Worm (Caenorhabditis elegans) whole organism, L2 larva: Measurements from ENCODE around the gene nspg-6.

Source experiments
- C34F6.9 ChIP-seq: fragments of 150-350 bp; optimal IDR thresholded peaks from 2 replicates; lab custom pipeline; 2014; ENCODE audit warnings: missing biosample characterization, missing genetic modification characterization
- F13H6.1 ChIP-seq: sonication (generic microtip); optimal IDR thresholded peaks from 2 replicates; lab custom pipeline; 2016; ENCODE audit warnings: missing genetic modification characterization, missing compliant biosample characterization
- ZK546.5 ChIP-seq: sonication (generic microtip); optimal IDR thresholded peaks from 2 replicates; lab custom pipeline; 2017; ENCODE audit warnings: missing biosample characterization, missing genetic modification characterization
- aly-2 ChIP-seq: fragments of 150-350 bp; optimal IDR thresholded peaks from 2 replicates; lab custom pipeline; 2014; ENCODE audit warnings: missing biosample characterization, missing genetic modification characterization
- blmp-1 ChIP-seq: sonication (generic microtip); optimal IDR thresholded peaks from 2 replicates; lab custom pipeline; 2017; ENCODE audit warnings: missing genetic modification characterization, mild to moderate bottlenecking, missing compliant biosample characterization, antibody characterized with exemption, moderate library complexity; ENCODE audit not compliant: insufficient read depth
- ceh-82 ChIP-seq: fragments of 150-350 bp; optimal IDR thresholded peaks from 2 replicates; lab custom pipeline; 2014; ENCODE audit warnings: missing biosample characterization, missing genetic modification characterization
- crh-2 ChIP-seq: sonication (generic microtip); optimal IDR thresholded peaks from 2 replicates; lab custom pipeline; 2017; ENCODE audit warnings: missing biosample characterization, missing genetic modification characterization
- dmd-4 ChIP-seq: sonication (generic microtip); optimal IDR thresholded peaks from 2 replicates; lab custom pipeline; 2017; ENCODE audit warnings: missing biosample characterization, missing genetic modification characterization
- egl-27 ChIP-seq: sonication (generic microtip); optimal IDR thresholded peaks from 3 replicates; lab custom pipeline; 2017; ENCODE audit warnings: missing biosample characterization, missing genetic modification reagents, missing genetic modification characterization
- elt-1 ChIP-seq: fragments of 150-350 bp; optimal IDR thresholded peaks from 2 replicates; lab custom pipeline; 2014; ENCODE audit warnings: missing biosample characterization, missing genetic modification characterization
- elt-3 ChIP-seq: sonication (generic microtip); optimal IDR thresholded peaks from 2 replicates; lab custom pipeline; 2017; ENCODE audit warnings: missing biosample characterization, missing genetic modification characterization
- fos-1 ChIP-seq: fragments of 150-350 bp; optimal IDR thresholded peaks from 2 replicates; lab custom pipeline; 2014; ENCODE audit warnings: missing biosample characterization, missing genetic modification characterization
- gmeb-1 ChIP-seq: fragments of 150-350 bp; optimal IDR thresholded peaks from 2 replicates; lab custom pipeline; 2014; ENCODE audit warnings: missing biosample characterization, missing genetic modification characterization
- lin-39 ChIP-seq: fragments of 150-350 bp; optimal IDR thresholded peaks from 2 replicates; lab custom pipeline; 2014; ENCODE audit warnings: missing biosample characterization, missing genetic modification reagents, missing genetic modification characterization
- lsy-2 ChIP-seq, 2 experiments: fragments of 150-350 bp in 1 of 2; sonication (generic microtip) in 1 of 2; optimal IDR thresholded peaks; 2 replicates each; lab custom pipeline; 2014 to 2017; ENCODE audit warnings: missing biosample characterization in 2 of 2, missing genetic modification characterization in 2 of 2
- mab-5 ChIP-seq: fragments of 150-350 bp; optimal IDR thresholded peaks from 2 replicates; lab custom pipeline; 2014; ENCODE audit warnings: missing biosample characterization, missing genetic modification characterization
- mbf-1 ChIP-seq: sonication (generic microtip); optimal IDR thresholded peaks from 2 replicates; lab custom pipeline; 2017; ENCODE audit warnings: missing biosample characterization, missing genetic modification characterization
- mdl-1 ChIP-seq, 2 experiments: fragments of 150-350 bp in 1 of 2; sonication (generic microtip) in 1 of 2; optimal IDR thresholded peaks; 2 replicates each; lab custom pipeline; 2017; ENCODE audit warnings: missing biosample characterization in 2 of 2, missing genetic modification characterization in 2 of 2
- nhr-10 ChIP-seq: sonication (generic microtip); optimal IDR thresholded peaks from 2 replicates; lab custom pipeline; 2017; ENCODE audit warnings: missing biosample characterization, missing genetic modification characterization
- nhr-11 ChIP-seq: fragments of 150-350 bp; optimal IDR thresholded peaks from 2 replicates; lab custom pipeline; 2014; ENCODE audit warnings: missing biosample characterization, missing genetic modification characterization
- nhr-129 ChIP-seq: fragments of 150-350 bp; optimal IDR thresholded peaks from 2 replicates; lab custom pipeline; 2014; ENCODE audit warnings: missing biosample characterization, missing genetic modification characterization
- nhr-23 ChIP-seq: fragments of 150-350 bp; optimal IDR thresholded peaks from 2 replicates; lab custom pipeline; 2014; ENCODE audit warnings: missing biosample characterization, missing genetic modification reagents, missing genetic modification characterization
- nhr-237 ChIP-seq: fragments of 150-350 bp; optimal IDR thresholded peaks from 2 replicates; lab custom pipeline; 2014; ENCODE audit warnings: missing biosample characterization, missing genetic modification characterization
- nhr-25 ChIP-seq: fragments of 150-350 bp; sonication (generic microtip); optimal IDR thresholded peaks from 3 replicates; lab custom pipeline; 2014; ENCODE audit warnings: missing biosample characterization, missing genetic modification characterization
- nhr-6 ChIP-seq: fragments of 150-350 bp; optimal IDR thresholded peaks from 2 replicates; lab custom pipeline; 2014; ENCODE audit warnings: missing biosample characterization, missing genetic modification characterization
- nhr-77 ChIP-seq: fragments of 150-350 bp; optimal IDR thresholded peaks from 2 replicates; lab custom pipeline; 2014; ENCODE audit warnings: missing biosample characterization, missing genetic modification characterization
- peb-1 ChIP-seq: fragments of 150-350 bp; optimal IDR thresholded peaks from 2 replicates; lab custom pipeline; 2014; ENCODE audit warnings: missing biosample characterization, missing genetic modification characterization
- sem-4 ChIP-seq: fragments of 150-350 bp; optimal IDR thresholded peaks from 2 replicates; lab custom pipeline; 2014; ENCODE audit warnings: missing biosample characterization, missing genetic modification reagents, missing genetic modification characterization
- skn-1 ChIP-seq: sonication (generic microtip); optimal IDR thresholded peaks from 2 replicates; lab custom pipeline; 2017; ENCODE audit warnings: missing biosample characterization, missing genetic modification characterization
- sma-3 ChIP-seq: sonication (generic microtip); optimal IDR thresholded peaks from 2 replicates; lab custom pipeline; 2016; ENCODE audit warnings: missing genetic modification reagents, missing genetic modification characterization, missing compliant biosample characterization
- sma-9 ChIP-seq, 2 experiments: fragments of 150-350 bp in 1 of 2; sonication (generic microtip) in 1 of 2; optimal IDR thresholded peaks; 2 replicates each; lab custom pipeline; 2014 to 2016; ENCODE audit warnings: missing genetic modification characterization in 2 of 2, mild to moderate bottlenecking in 1 of 2, missing biosample characterization in 1 of 2, missing compliant biosample characterization in 1 of 2, missing genetic modification reagents in 1 of 2, moderate library complexity in 1 of 2
- snpc-4 ChIP-seq: fragments of 150-350 bp; optimal IDR thresholded peaks from 2 replicates; lab custom pipeline; 2014; ENCODE audit warnings: missing biosample characterization, missing genetic modification characterization
- unc-39 ChIP-seq: fragments of 150-350 bp; optimal IDR thresholded peaks from 2 replicates; lab custom pipeline; 2014; ENCODE audit warnings: missing biosample characterization, missing genetic modification characterization
- unc-55 ChIP-seq: fragments of 150-350 bp; sonication (generic microtip); optimal IDR thresholded peaks from 3 replicates; lab custom pipeline; 2014; ENCODE audit warnings: missing biosample characterization, missing genetic modification reagents, missing genetic modification characterization
- unc-62 ChIP-seq: fragments of 150-350 bp; optimal IDR thresholded peaks from 2 replicates; lab custom pipeline; 2014; ENCODE audit warnings: missing biosample characterization, missing genetic modification reagents, missing genetic modification characterization
- ztf-1 ChIP-seq: fragments of 200-800 bp; sonication (Bioruptor generic); conservative IDR thresholded peaks from 2 replicates; pipeline ENCODE4 v1.3.6; 2022; ENCODE audit warnings: missing genetic modification characterization, missing compliant biosample characterization
- ztf-4 ChIP-seq: fragments of 150-350 bp; optimal IDR thresholded peaks from 2 replicates; lab custom pipeline; 2014; ENCODE audit warnings: missing biosample characterization, missing genetic modification characterization

Gene nspg-6

DNA sequence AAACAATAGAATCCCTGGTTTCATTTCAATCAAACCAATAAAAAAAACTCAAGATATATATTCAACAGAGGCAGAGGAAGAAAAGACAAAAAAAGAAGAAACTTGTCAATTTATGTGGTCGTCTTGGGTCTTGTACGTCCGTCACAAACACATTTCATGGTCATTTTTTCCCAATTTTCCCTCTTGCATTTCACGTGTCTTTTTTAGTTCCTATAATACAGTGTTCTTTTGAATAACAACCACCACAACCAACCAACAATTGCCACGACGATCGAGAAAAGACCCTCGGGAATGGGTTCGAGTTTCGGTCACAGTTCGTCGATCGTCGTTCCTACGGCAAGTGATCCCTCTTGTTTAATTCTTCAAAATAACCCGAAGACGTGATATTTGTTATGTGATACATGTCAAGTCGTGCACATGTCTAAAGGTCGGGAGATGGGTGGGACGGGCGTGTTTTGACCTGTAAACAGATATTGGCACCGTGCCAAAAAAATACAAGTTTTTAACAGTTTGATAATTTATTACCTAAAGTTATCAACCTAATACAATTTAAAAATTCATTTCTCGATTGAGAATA is 18.6 kb downstream of the nspg-6 start:
- TF ChIP-seq crh-2 (peak; percentile 56), fos-1 (tag; lab: Kevin White, UChicago) (no peak), nhr-237 (tag; lab: Kevin White, UChicago) (no peak), nhr-25 (tag; lab: Kevin White, UChicago) (peak; percentile 69), lsy-2 (tag; optimal IDR thresholded peaks at IDR 0.05; lab: Kevin White, UChicago) (peak in 1 of 2 experiments; percentile 13), ceh-82 (tag; lab: Kevin White, UChicago) (no peak), peb-1 (no peak), dmd-4 (tag; lab: Kevin White, UChicago) (no peak), sem-4 (tag; lab: Kevin White, UChicago) (peak; percentile 52), blmp-1 (tag; lab: Kevin White, UChicago) (peak; percentile 7)

DNA sequence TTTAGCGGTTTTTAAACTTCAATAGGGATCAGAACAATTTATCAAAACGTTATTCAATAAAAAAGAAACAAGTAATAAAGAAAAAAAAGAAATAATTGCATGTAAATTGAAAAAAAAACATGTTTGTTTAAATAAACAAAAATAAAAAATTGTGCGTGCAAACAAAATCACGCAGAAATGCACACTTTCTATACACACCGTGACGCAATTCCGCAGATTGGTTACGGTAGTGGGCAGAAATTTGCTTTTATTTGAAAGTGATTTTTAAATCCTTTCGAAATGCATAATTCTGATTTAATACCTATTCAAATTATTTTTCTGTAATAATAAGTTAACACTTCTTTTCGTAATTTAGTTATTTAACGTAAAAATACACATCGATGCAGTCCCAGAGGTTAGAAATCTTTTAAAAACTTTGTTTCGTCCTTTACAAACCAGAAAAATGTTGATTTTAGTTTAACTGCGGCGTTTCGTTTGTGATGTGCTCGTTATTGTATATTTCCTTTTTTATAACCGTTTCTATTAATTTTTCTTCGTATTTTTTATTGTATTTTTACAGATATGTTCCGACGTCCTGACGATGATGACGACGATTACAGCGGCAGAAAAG is 21.6 kb downstream of the nspg-6 start, which contains the start of gene cwf-19L2:
cwf-19L2 (plus strand) TSS at position 560 of the 610 bp plus-strand sequence.
- peak in 1 of 2 experiments; percentile 80 for TF ChIP-seq lsy-2 (tag; optimal IDR thresholded peaks at IDR 0.05; lab: Kevin White, UChicago)
- no peak for TF ChIP-seq peb-1
- TF ChIP-seq gmeb-1: no peak
- TF ChIP-seq crh-2: no peak
- TF ChIP-seq blmp-1 (tag; lab: Kevin White, UChicago): no peak
- TF ChIP-seq snpc-4 (tag; lab: Kevin White, UChicago): no peak

DNA sequence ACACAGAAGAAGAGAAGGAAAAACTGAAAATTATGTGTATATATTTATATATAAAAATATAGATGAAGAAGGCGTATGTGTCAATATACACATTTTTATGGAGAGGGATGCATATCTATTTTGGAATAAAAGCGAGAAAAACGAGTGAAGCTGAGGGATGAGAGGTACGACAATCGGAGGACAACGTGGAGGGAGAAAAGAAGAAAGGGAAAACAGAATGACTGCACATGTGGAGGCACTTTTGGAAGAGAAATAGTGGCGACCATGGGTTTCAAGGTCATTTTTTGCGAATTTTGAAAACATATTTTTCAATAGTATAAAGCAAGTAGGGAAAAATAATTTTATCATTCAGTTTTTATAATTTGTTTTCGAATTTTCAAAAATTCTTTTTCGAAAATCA is 22.2 kb downstream of the nspg-6 start:
- TF ChIP-seq nhr-10 (no peak), nhr-25 (tag; lab: Kevin White, UChicago) (peak; percentile 33), mbf-1 (tag; lab: Kevin White, UChicago) (no peak), lin-39 (no peak), nhr-77 (tag; lab: Kevin White, UChicago) (no peak), fos-1 (tag; lab: Kevin White, UChicago) (peak; percentile 35), unc-39 (tag; lab: Kevin White, UChicago) (no peak), unc-55 (GFP tag; lab: Kevin White, UChicago) (peak; percentile 4), lsy-2 (tag; optimal IDR thresholded peaks at IDR 0.05; lab: Kevin White, UChicago) (no peak), nhr-129 (tag; lab: Kevin White, UChicago) (peak; percentile 35), ceh-82 (tag; lab: Kevin White, UChicago) (no peak), F13H6.1 (tag; lab: Kevin White, UChicago) (no peak), mdl-1 (tag; optimal IDR thresholded peaks at IDR 0.05; lab: Kevin White, UChicago) (peak in 1 of 2 experiments; percentile 18), blmp-1 (tag; lab: Kevin White, UChicago) (peak; percentile 88), sma-9 (GFP tag; optimal IDR thresholded peaks at IDR 0.05; lab: Kevin White, UChicago) (no peak), sma-9 (tag; optimal IDR thresholded peaks at IDR 0.05; lab: Kevin White, UChicago) (no peak), ztf-4 (tag; lab: Kevin White, UChicago) (no peak), egl-27 (tag; lab: Kevin White, UChicago) (no peak), sem-4 (tag; lab: Kevin White, UChicago) (no peak), mab-5 (no peak), skn-1 (tag; lab: Kevin White, UChicago) (no peak), elt-1 (tag; lab: Kevin White, UChicago) (no peak), nhr-23 (no peak), aly-2 (no peak), ZK546.5 (tag; lab: Kevin White, UChicago) (no peak), peb-1 (no peak), nhr-237 (tag; lab: Kevin White, UChicago) (no peak), nhr-6 (tag; lab: Kevin White, UChicago) (no peak), ztf-1 (GFP tag; lab: Robert Waterston, UW) (no peak), elt-3 (tag; lab: Kevin White, UChicago) (no peak), sma-3 (GFP tag; lab: Kevin White, UChicago) (no peak), unc-62 (GFP tag; lab: Kevin White, UChicago) (no peak), C34F6.9 (tag; lab: Kevin White, UChicago) (peak; percentile 56), nhr-11 (tag; lab: Kevin White, UChicago) (no peak), crh-2 (peak; percentile 35)
